Worm (Caenorhabditis elegans) whole organism, L4 larva: ENCODE data around the gene nhr-132.
A peak's percentile ranks its signal among the peaks of the same experiment; 100 is the strongest.

Experiments used
- F49E8.2 ChIP-seq: sonication (generic microtip); optimal IDR thresholded peaks from 2 replicates; lab custom pipeline; 2016; ENCODE audit warnings: missing compliant biosample characterization, mild to moderate bottlenecking, missing genetic modification characterization, borderline replicate concordance
- Y105C5A.15 ChIP-seq: fragments of 200-800 bp; sonication (Bioruptor generic); IDR thresholded peaks from 2 replicates; pipeline ENCODE4 v1.3.6; 2022; ENCODE audit warnings: missing genetic modification characterization, missing compliant biosample characterization
- Y48G9A.11 ChIP-seq: fragments of 200-800 bp; sonication (Bioruptor generic); IDR thresholded peaks from 2 replicates; pipeline ENCODE4 v1.3.6; 2022; ENCODE audit warnings: missing genetic modification reagents, missing genetic modification characterization, missing compliant biosample characterization
- aha-1 ChIP-seq: fragments of 150-350 bp; peaks from one replicate; lab custom pipeline; 2014; ENCODE audit warnings: missing biosample characterization, missing genetic modification characterization
- ceh-44 ChIP-seq: fragments of 200-800 bp; sonication (Bioruptor generic); IDR thresholded peaks from 2 replicates; pipeline ENCODE4 v1.3.6; 2022; ENCODE audit warnings: missing genetic modification reagents, missing genetic modification characterization, missing compliant biosample characterization
- ceh-62 ChIP-seq: sonication (generic microtip); optimal IDR thresholded peaks from 2 replicates; lab custom pipeline; 2017; ENCODE audit warnings: missing biosample characterization, missing genetic modification characterization
- ceh-82 ChIP-seq: sonication (generic microtip); optimal IDR thresholded peaks from 2 replicates; lab custom pipeline; 2017; ENCODE audit warnings: missing biosample characterization, missing genetic modification characterization
- ces-1 ChIP-seq: fragments of 150-350 bp; sonication (generic microtip); optimal IDR thresholded peaks from 4 replicates; lab custom pipeline; 2014; ENCODE audit warnings: missing biosample characterization, missing genetic modification reagents, missing genetic modification characterization
- ctbp-1 ChIP-seq: fragments of 200-800 bp; sonication (Bioruptor generic); IDR thresholded peaks from 2 replicates; pipeline ENCODE4 v1.3.6; 2022; ENCODE audit warnings: missing genetic modification reagents, missing genetic modification characterization, missing compliant biosample characterization
- daf-12 ChIP-seq: fragments of 150-350 bp; optimal IDR thresholded peaks from 2 replicates; lab custom pipeline; 2014; ENCODE audit warnings: missing biosample characterization, missing genetic modification reagents, missing genetic modification characterization
- dpl-1 ChIP-seq: fragments of 150-350 bp; optimal IDR thresholded peaks from 2 replicates; lab custom pipeline; 2014; ENCODE audit warnings: missing biosample characterization, missing genetic modification reagents, missing genetic modification characterization
- duxl-1 ChIP-seq: sonication (generic microtip); optimal IDR thresholded peaks from 2 replicates; lab custom pipeline; 2016; ENCODE audit warnings: mild to moderate bottlenecking, missing genetic modification characterization, moderate library complexity, missing compliant biosample characterization; ENCODE audit not compliant: poor library complexity
- egl-43 ChIP-seq: fragments of 200-800 bp; sonication (Bioruptor generic); IDR thresholded peaks from 2 replicates; pipeline ENCODE4 v1.3.6; 2022; ENCODE audit warnings: missing genetic modification reagents, missing genetic modification characterization, missing compliant biosample characterization
- gei-8 ChIP-seq: fragments of 200-800 bp; sonication (Bioruptor generic); optimal IDR thresholded peaks from 2 replicates; lab custom pipeline; 2018; ENCODE audit warnings: mild to moderate bottlenecking, missing genetic modification characterization, missing compliant biosample characterization
- hif-1 ChIP-seq, 2 experiments: sonication (generic microtip); optimal IDR thresholded peaks; 2 replicates each; lab custom pipeline; 2016 to 2017; ENCODE audit warnings: missing compliant biosample characterization in 2 of 2, missing genetic modification characterization in 2 of 2, missing genetic modification reagents in 2 of 2, missing genotype in 2 of 2, mild to moderate bottlenecking in 1 of 2
- hmg-1.1 ChIP-seq: fragments of 200-800 bp; sonication (Bioruptor generic); IDR thresholded peaks from 2 replicates; pipeline ENCODE4 v1.3.6; 2022; ENCODE audit warnings: missing genetic modification reagents, missing genetic modification characterization, missing compliant biosample characterization
- lim-7 ChIP-seq: fragments of 200-800 bp; sonication (Bioruptor generic); IDR thresholded peaks from 2 replicates; pipeline ENCODE4 v1.3.6; 2022; ENCODE audit warnings: missing genetic modification characterization, missing compliant biosample characterization
- lin-15B ChIP-seq: fragments of 150-350 bp; sonication (generic microtip); optimal IDR thresholded peaks from 3 replicates; lab custom pipeline; 2014; ENCODE audit warnings: missing biosample characterization, missing genetic modification characterization
- lsy-2 ChIP-seq, 2 experiments: fragments of 150-350 bp in 1 of 2; sonication (generic microtip) in 1 of 2; optimal IDR thresholded peaks; 2 replicates each; lab custom pipeline; 2014 to 2017; ENCODE audit warnings: missing biosample characterization in 2 of 2, missing genetic modification characterization in 2 of 2
- madf-5 ChIP-seq, 2 experiments: fragments of 200-800 bp; sonication (Bioruptor generic); IDR thresholded peaks; 2 replicates each; pipeline ENCODE4 v1.3.6; 2022; ENCODE audit warnings: missing compliant biosample characterization in 2 of 2, missing genetic modification characterization in 2 of 2
- madf-9 ChIP-seq: fragments of 200-800 bp; sonication (Bioruptor generic); conservative IDR thresholded peaks from 2 replicates; pipeline ENCODE4 v1.3.6; 2022; ENCODE audit warnings: missing genetic modification reagents, missing genetic modification characterization, missing compliant biosample characterization
- mdl-1 ChIP-seq, 2 experiments: fragments of 150-350 bp in 1 of 2; sonication (generic microtip) in 1 of 2; optimal IDR thresholded peaks; 2 replicates each; lab custom pipeline; 2014 to 2017; ENCODE audit warnings: missing biosample characterization in 2 of 2, missing genetic modification characterization in 2 of 2
- nhr-10 ChIP-seq: fragments of 150-350 bp; optimal IDR thresholded peaks from 2 replicates; lab custom pipeline; 2014; ENCODE audit warnings: missing biosample characterization, missing genetic modification characterization
- nhr-237 ChIP-seq: sonication (generic microtip); optimal IDR thresholded peaks from 2 replicates; lab custom pipeline; 2017; ENCODE audit warnings: missing biosample characterization, missing genetic modification characterization
- nhr-41 ChIP-seq: fragments of 200-800 bp; sonication (Bioruptor generic); IDR thresholded peaks from 2 replicates; pipeline ENCODE4 v1.3.6; 2022; ENCODE audit warnings: missing genetic modification reagents, missing genetic modification characterization, missing compliant biosample characterization
- nhr-76 ChIP-seq: fragments of 150-350 bp; optimal IDR thresholded peaks from 2 replicates; lab custom pipeline; 2014; ENCODE audit warnings: missing biosample characterization, missing genetic modification characterization
- pha-4 ChIP-seq, 2 experiments: fragments of 150-350 bp in 1 of 2; fragments of 200-800 bp in 1 of 2; sonication (Bioruptor generic) in 1 of 2; IDR thresholded peaks in 1 of 2; optimal IDR thresholded peaks in 1 of 2; 2 replicates each; pipeline versions ENCODE4 v1.3.6 to Lab custom; 2014 to 2022; ENCODE audit warnings: missing genetic modification characterization in 2 of 2, missing genetic modification reagents in 2 of 2, missing biosample characterization in 1 of 2, missing compliant biosample characterization in 1 of 2
- saeg-2 ChIP-seq: fragments of 200-800 bp; sonication (Bioruptor generic); IDR thresholded peaks from 2 replicates; pipeline ENCODE4 v1.3.6; 2022; ENCODE audit warnings: missing genetic modification reagents, missing genetic modification characterization, missing compliant biosample characterization
- sdz-12 ChIP-seq: fragments of 200-800 bp; sonication (Bioruptor generic); optimal IDR thresholded peaks from 2 replicates; lab custom pipeline; 2018; ENCODE audit warnings: mild to moderate bottlenecking, missing genetic modification characterization, missing compliant biosample characterization
- skn-1 ChIP-seq: fragments of 150-350 bp; optimal IDR thresholded peaks from 2 replicates; lab custom pipeline; 2014; ENCODE audit warnings: missing biosample characterization, missing genetic modification characterization
- snpc-1.2 ChIP-seq: fragments of 200-800 bp; sonication (Bioruptor generic); IDR thresholded peaks from 2 replicates; pipeline ENCODE4 v1.3.6; 2022; ENCODE audit warnings: missing genetic modification reagents, missing genetic modification characterization, missing compliant biosample characterization
- spr-1 ChIP-seq: sonication (generic microtip); optimal IDR thresholded peaks from 2 replicates; lab custom pipeline; 2016; ENCODE audit warnings: mild to moderate bottlenecking, missing genetic modification characterization, missing compliant biosample characterization
- spr-3 ChIP-seq: fragments of 200-800 bp; sonication (Bioruptor generic); optimal IDR thresholded peaks from 2 replicates; lab custom pipeline; 2018; ENCODE audit warnings: mild to moderate bottlenecking, missing genetic modification characterization, missing compliant biosample characterization
- unc-130 ChIP-seq: sonication (generic microtip); optimal IDR thresholded peaks from 2 replicates; lab custom pipeline; 2016; ENCODE audit warnings: missing genetic modification reagents, missing genetic modification characterization, missing compliant biosample characterization
- unc-62 ChIP-seq, 3 experiments: fragments of 150-350 bp in 1 of 3; sonication (generic microtip); optimal IDR thresholded peaks in 2 of 3; peaks in 1 of 3; 1 replicate in 1 of 3; 2 replicates in 2 of 3; lab custom pipeline; 2014 to 2017; ENCODE audit warnings: missing biosample characterization in 3 of 3, missing genetic modification characterization in 3 of 3, missing genetic modification reagents in 3 of 3, missing genotype in 1 of 3
- zag-1 ChIP-seq: fragments of 150-350 bp; optimal IDR thresholded peaks from 2 replicates; lab custom pipeline; 2014; ENCODE audit warnings: missing biosample characterization, missing genetic modification characterization
- zip-11 ChIP-seq: fragments of 200-800 bp; sonication (Bioruptor generic); IDR thresholded peaks from 2 replicates; pipeline ENCODE4 v1.3.6; 2022; ENCODE audit warnings: missing genetic modification characterization, missing compliant biosample characterization

Gene nhr-132

DNA sequence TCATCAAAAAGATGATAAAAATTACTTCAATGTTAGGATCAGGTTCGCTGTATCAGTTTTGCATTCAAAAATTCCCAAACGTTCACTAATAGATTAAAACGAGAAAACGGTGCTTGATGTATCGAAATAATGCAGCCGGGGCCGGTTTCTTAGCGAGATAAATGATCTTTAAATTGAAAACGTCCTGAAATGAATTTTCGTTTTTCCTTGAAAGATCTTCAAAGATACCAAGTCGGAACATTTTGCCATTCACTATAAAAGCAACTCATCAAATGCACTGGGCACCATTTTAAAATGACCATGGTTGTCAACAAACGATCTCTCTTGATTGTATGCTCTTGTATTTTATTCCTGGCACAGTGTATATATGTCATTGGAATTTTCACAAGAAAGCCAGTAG lies 41.8 kb downstream of the nhr-132 start, which contains the start of gene K06H6.5:
K06H6.5 (plus strand) TSS at position 301 of the 400 bp plus-strand sequence.
- TF ChIP-seq egl-43 (no peak), ctbp-1 (GFP tag; lab: Robert Waterston, UW) (no peak), ces-1 (GFP tag; lab: Kevin White, UChicago) (no peak), snpc-1.2 (no peak), gei-8 (GFP tag; lab: Kevin White, UChicago) (no peak), ceh-62 (tag; lab: Kevin White, UChicago) (no peak)

- TF ChIP-seq hif-1 (tag; optimal IDR thresholded peaks at IDR 0.05; lab: Kevin White, UChicago) (no peak), unc-62 (GFP tag; optimal IDR thresholded peaks at IDR 0.05 in 1 of 2; lab: Kevin White, UChicago) (peak in 1 of 2 experiments; percentile 97), unc-62 (tag; optimal IDR thresholded peaks at IDR 0.05; lab: Kevin White, UChicago) (no peak)
Measured at ce11 chrV:576918-577317, 42.7 kb downstream of the nhr-132 start.

DNA sequence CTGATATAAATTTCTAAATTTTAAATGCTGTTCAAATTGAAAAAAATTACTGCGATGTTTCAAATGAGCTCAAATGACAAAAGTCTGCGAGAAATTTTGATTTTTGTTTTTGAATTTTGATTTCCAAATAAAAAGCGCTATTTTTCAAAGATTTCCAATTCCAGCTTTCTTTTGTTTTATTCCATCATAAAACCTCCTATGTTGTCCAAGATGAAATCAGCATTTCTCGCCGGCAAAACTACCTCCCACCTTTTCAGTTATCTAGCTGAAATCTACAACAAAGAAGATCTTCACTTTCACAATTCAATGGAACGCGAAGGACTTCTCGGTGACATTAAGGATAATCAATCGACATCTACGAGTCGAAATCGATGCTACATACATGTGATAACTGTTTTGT lies 44.7 kb downstream of the nhr-132 start, which contains the start of gene K06H6.4:
K06H6.4 (plus strand) TSS at position 301 of the 400 bp plus-strand sequence.
- TF ChIP-seq Y48G9A.11 (GFP tag; lab: Robert Waterston, UW) (no peak), hmg-1.1 (GFP tag; lab: Robert Waterston, UW) (no peak), saeg-2 (GFP tag; lab: Robert Waterston, UW) (no peak), nhr-10 (tag; lab: Kevin White, UChicago) (no peak), mdl-1 (tag; optimal IDR thresholded peaks at IDR 0.05; lab: Kevin White, UChicago) (no peak), F49E8.2 (tag; lab: Kevin White, UChicago) (no peak), nhr-76 (tag; lab: Kevin White, UChicago) (no peak), snpc-1.2 (no peak), unc-130 (no peak), nhr-237 (no peak), sdz-12 (GFP tag; lab: Kevin White, UChicago) (no peak), spr-1 (tag; lab: Kevin White, UChicago) (no peak), skn-1 (no peak), spr-3 (GFP tag; lab: Kevin White, UChicago) (no peak)

ce11 chrV:581616-582015 lies 47.4 kb downstream of the nhr-132 start, which contains the start of gene nstp-7:
TSS of gene nstp-7 (plus strand) at chrV:581916.
- TF ChIP-seq nhr-41 (GFP tag; lab: Robert Waterston, UW), result no peak
- no peak for TF ChIP-seq unc-130
- no peak for TF ChIP-seq zip-11 (GFP tag; lab: Robert Waterston, UW)
- no peak for TF ChIP-seq madf-9
- TF ChIP-seq daf-12 (tag; lab: Kevin White, UChicago), result no peak
- TF ChIP-seq zag-1, result no peak
- TF ChIP-seq lim-7 (GFP tag; lab: Robert Waterston, UW), result no peak
- no peak for TF ChIP-seq lin-15B (tag; lab: Kevin White, UChicago)
- TF ChIP-seq ceh-82 (tag; lab: Kevin White, UChicago), result no peak

DNA sequence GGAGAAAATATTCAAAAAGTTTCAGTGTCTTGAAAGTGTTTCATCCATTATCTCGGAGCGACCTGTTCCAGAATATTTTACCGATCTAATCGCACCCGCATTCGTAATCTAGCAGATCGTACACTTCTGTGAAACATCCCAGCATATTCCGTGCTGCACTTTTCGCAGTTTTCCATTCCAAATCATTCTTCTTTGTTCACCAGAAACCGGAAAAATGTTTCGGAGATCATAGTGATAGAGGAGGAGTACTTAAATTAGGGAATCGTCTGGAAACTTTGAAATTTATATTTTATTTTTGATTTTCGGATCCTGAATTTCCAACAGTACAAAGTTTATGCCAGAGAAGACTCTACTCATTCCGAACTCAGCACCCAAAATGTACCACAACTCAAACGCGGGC lies 51.2 kb downstream of the nhr-132 start, which contains the start of gene K06H6.2:
K06H6.2 (plus strand) TSS at position 301 of the 400 bp plus-strand sequence.
- TF ChIP-seq ceh-44 (GFP tag; lab: Robert Waterston, UW), result no peak
- TF ChIP-seq lsy-2 (tag; optimal IDR thresholded peaks at IDR 0.05; lab: Kevin White, UChicago), result no peak
- no peak for TF ChIP-seq dpl-1 (GFP tag; lab: Kevin White, UChicago)
- TF ChIP-seq madf-5 (GFP tag; IDR thresholded peaks at IDR 0.05; lab: Robert Waterston, UW), result no peak
- no peak for TF ChIP-seq Y105C5A.15
- TF ChIP-seq daf-12 (tag; lab: Kevin White, UChicago), result no peak
- TF ChIP-seq duxl-1 (tag; lab: Kevin White, UChicago), result no peak
- peak; percentile 4 for TF ChIP-seq aha-1 (tag; lab: Kevin White, UChicago)
- TF ChIP-seq pha-4 (GFP tag; IDR thresholded peaks at IDR 0.05; lab: Robert Waterston, UW), result no peak
- no peak for TF ChIP-seq pha-4 (tag; optimal IDR thresholded peaks at IDR 0.05; lab: Kevin White, UChicago)
